Worm (Caenorhabditis elegans) whole organism, L1 larva: Measurements from ENCODE around the gene unc-45.

Experiments
- C04F5.9 ChIP-seq: sonication (generic microtip); optimal IDR thresholded peaks from 2 replicates; lab custom pipeline; 2016; ENCODE audit warnings: missing genetic modification characterization, missing compliant biosample characterization
- C16A3.4 ChIP-seq: fragments of 150-350 bp; optimal IDR thresholded peaks from 2 replicates; lab custom pipeline; 2014; ENCODE audit warnings: missing biosample characterization, missing genetic modification characterization
- C34B4.2 ChIP-seq: sonication (generic microtip); optimal IDR thresholded peaks from 2 replicates; lab custom pipeline; 2017; ENCODE audit warnings: mild to moderate bottlenecking, missing genetic modification characterization, missing compliant biosample characterization
- F16B12.6 ChIP-seq: fragments of 150-350 bp; optimal IDR thresholded peaks from 2 replicates; lab custom pipeline; 2014; ENCODE audit warnings: missing biosample characterization, missing genetic modification characterization
- alr-1 ChIP-seq: fragments of 200-800 bp; sonication (Bioruptor generic); optimal IDR thresholded peaks from 2 replicates; lab custom pipeline; 2018; ENCODE audit warnings: borderline replicate concordance, mild to moderate bottlenecking, missing genetic modification characterization, missing compliant biosample characterization
- aly-2 ChIP-seq: fragments of 150-350 bp; optimal IDR thresholded peaks from 2 replicates; lab custom pipeline; 2014; ENCODE audit warnings: missing biosample characterization, missing genetic modification characterization
- blmp-1 ChIP-seq: fragments of 150-350 bp; optimal IDR thresholded peaks from 2 replicates; lab custom pipeline; 2014; ENCODE audit warnings: missing biosample characterization, missing genetic modification characterization
- ceh-63 ChIP-seq: fragments of 200-800 bp; sonication (Bioruptor generic); optimal IDR thresholded peaks from 2 replicates; lab custom pipeline; 2018; ENCODE audit warnings: mild to moderate bottlenecking, missing genetic modification characterization, missing compliant biosample characterization
- ceh-8 ChIP-seq: fragments of 200-800 bp; sonication (Bioruptor generic); optimal IDR thresholded peaks from 2 replicates; lab custom pipeline; 2018; ENCODE audit warnings: mild to moderate bottlenecking, missing genetic modification characterization, moderate library complexity, missing compliant biosample characterization
- ces-1 ChIP-seq: fragments of 150-350 bp; optimal IDR thresholded peaks from 2 replicates; lab custom pipeline; 2014; ENCODE audit warnings: missing biosample characterization, missing genetic modification reagents, missing genetic modification characterization
- dsc-1 ChIP-seq: sonication (generic microtip); optimal IDR thresholded peaks from 2 replicates; lab custom pipeline; 2016; ENCODE audit warnings: mild to moderate bottlenecking, missing genetic modification characterization, missing compliant biosample characterization
- efl-1 ChIP-seq, 4 experiments: fragments of 150-350 bp; optimal IDR thresholded peaks in 3 of 4; peaks in 1 of 4; 1 replicate in 1 of 4; 2 replicates in 3 of 4; lab custom pipeline; 2014; ENCODE audit warnings: missing biosample characterization in 2 of 4, missing genetic modification characterization in 2 of 4, missing genetic modification reagents in 2 of 4
- egl-13 ChIP-seq: sonication (generic microtip); optimal IDR thresholded peaks from 2 replicates; lab custom pipeline; 2016; ENCODE audit warnings: missing genotype, missing genetic modification reagents, missing genetic modification characterization, missing compliant biosample characterization
- elt-2 ChIP-seq: sonication (generic microtip); optimal IDR thresholded peaks from 2 replicates; lab custom pipeline; 2016; ENCODE audit warnings: missing genetic modification characterization, mild to moderate bottlenecking, inconsistent platforms, missing compliant biosample characterization, missing genetic modification reagents
- ets-5 ChIP-seq: fragments of 200-800 bp; sonication (Bioruptor generic); IDR thresholded peaks from 2 replicates; pipeline ENCODE4 v1.3.6; 2022; ENCODE audit warnings: missing genetic modification characterization, missing compliant biosample characterization
- fkh-4 ChIP-seq: sonication (generic microtip); optimal IDR thresholded peaks from 2 replicates; lab custom pipeline; 2016; ENCODE audit warnings: missing compliant biosample characterization, missing genetic modification characterization, borderline replicate concordance
- fos-1 ChIP-seq: fragments of 150-350 bp; optimal IDR thresholded peaks from 2 replicates; lab custom pipeline; 2014; ENCODE audit warnings: missing biosample characterization, missing genetic modification characterization
- hlh-17 ChIP-seq: fragments of 200-800 bp; sonication (Bioruptor generic); optimal IDR thresholded peaks from 2 replicates; lab custom pipeline; 2018; ENCODE audit warnings: missing genetic modification characterization, mild to moderate bottlenecking, missing compliant biosample characterization, moderate library complexity, borderline replicate concordance
- isw-1 ChIP-seq: fragments of 200-800 bp; sonication (Bioruptor generic); IDR thresholded peaks from 2 replicates; pipeline ENCODE4 v1.3.6; 2022; ENCODE audit warnings: missing genetic modification characterization, missing compliant biosample characterization
- jun-1 ChIP-seq: fragments of 150-350 bp; optimal IDR thresholded peaks from 2 replicates; lab custom pipeline; 2014; ENCODE audit warnings: missing biosample characterization, missing genetic modification reagents, missing genetic modification characterization
- lin-35 ChIP-seq, 2 experiments: fragments of 150-350 bp; optimal IDR thresholded peaks; 2 replicates each; lab custom pipeline; 2014; ENCODE audit warnings: missing biosample characterization in 2 of 2, missing genetic modification characterization in 2 of 2, missing genetic modification reagents in 2 of 2
- lir-3 ChIP-seq: sonication (generic microtip); optimal IDR thresholded peaks from 2 replicates; lab custom pipeline; 2016; ENCODE audit warnings: mild to moderate bottlenecking, missing genetic modification characterization, moderate library complexity, missing compliant biosample characterization; ENCODE audit not compliant: poor library complexity
- lsy-2 ChIP-seq, 2 experiments: fragments of 150-350 bp; optimal IDR thresholded peaks; 2 replicates each; lab custom pipeline; 2014; ENCODE audit warnings: missing biosample characterization in 2 of 2, missing genetic modification characterization in 2 of 2
- nhr-11 ChIP-seq: fragments of 150-350 bp; optimal IDR thresholded peaks from 2 replicates; lab custom pipeline; 2014; ENCODE audit warnings: missing biosample characterization, missing genetic modification characterization
- nhr-20 ChIP-seq: sonication (generic microtip); optimal IDR thresholded peaks from 2 replicates; lab custom pipeline; 2016; ENCODE audit warnings: mild to moderate bottlenecking, missing genetic modification characterization, missing compliant biosample characterization
- nhr-28 ChIP-seq: fragments of 150-350 bp; optimal IDR thresholded peaks from 2 replicates; lab custom pipeline; 2014; ENCODE audit warnings: missing biosample characterization, missing genetic modification characterization
- nhr-47 ChIP-seq: sonication (generic microtip); optimal IDR thresholded peaks from 2 replicates; lab custom pipeline; 2016; ENCODE audit warnings: mild to moderate bottlenecking, missing genetic modification characterization, moderate library complexity, missing compliant biosample characterization
- nhr-71 ChIP-seq: sonication (generic microtip); optimal IDR thresholded peaks from 2 replicates; lab custom pipeline; 2016; ENCODE audit warnings: mild to moderate bottlenecking, missing genetic modification characterization, moderate library complexity, missing compliant biosample characterization
- nhr-77 ChIP-seq: fragments of 150-350 bp; optimal IDR thresholded peaks from 2 replicates; lab custom pipeline; 2014; ENCODE audit warnings: missing biosample characterization, missing genetic modification characterization
- nhr-85 ChIP-seq: sonication (generic microtip); peaks from one replicate; lab custom pipeline; 2016; ENCODE audit warnings: missing genetic modification characterization, inconsistent platforms, missing compliant biosample characterization
- nhr-90 ChIP-seq: sonication (generic microtip); optimal IDR thresholded peaks from 2 replicates; lab custom pipeline; 2016; ENCODE audit warnings: mild to moderate bottlenecking, missing genetic modification characterization, missing compliant biosample characterization; ENCODE audit not compliant: poor library complexity
- pag-3 ChIP-seq: sonication (generic microtip); optimal IDR thresholded peaks from 2 replicates; lab custom pipeline; 2017; ENCODE audit warnings: missing genetic modification characterization, mild to moderate bottlenecking, missing compliant biosample characterization, antibody characterized with exemption, borderline replicate concordance; ENCODE audit not compliant: insufficient read depth
- pax-3 ChIP-seq: fragments of 200-800 bp; sonication (Bioruptor generic); optimal IDR thresholded peaks from 2 replicates; lab custom pipeline; 2018; ENCODE audit warnings: mild to moderate bottlenecking, missing genetic modification characterization, moderate library complexity, missing compliant biosample characterization
- rnt-1 ChIP-seq: sonication (generic microtip); optimal IDR thresholded peaks from 2 replicates; lab custom pipeline; 2016; ENCODE audit warnings: mild to moderate bottlenecking, missing genetic modification characterization, moderate library complexity, missing compliant biosample characterization
- skn-1 ChIP-seq: fragments of 150-350 bp; optimal IDR thresholded peaks from 2 replicates; lab custom pipeline; 2014; ENCODE audit warnings: missing biosample characterization, missing genetic modification characterization
- snu-23 ChIP-seq: sonication (generic microtip); optimal IDR thresholded peaks from 2 replicates; lab custom pipeline; 2016; ENCODE audit warnings: missing genetic modification characterization, missing compliant biosample characterization
- sptf-1 ChIP-seq: fragments of 150-350 bp; optimal IDR thresholded peaks from 2 replicates; lab custom pipeline; 2014; ENCODE audit warnings: missing biosample characterization, missing genetic modification characterization
- swsn-7 ChIP-seq: sonication (generic microtip); optimal IDR thresholded peaks from 2 replicates; lab custom pipeline; 2016; ENCODE audit warnings: missing genetic modification characterization, missing compliant biosample characterization
- tbx-2 ChIP-seq: sonication (generic microtip); optimal IDR thresholded peaks from 2 replicates; lab custom pipeline; 2016; ENCODE audit warnings: missing genetic modification characterization, missing compliant biosample characterization
- tlp-1 ChIP-seq: fragments of 150-350 bp; optimal IDR thresholded peaks from 2 replicates; lab custom pipeline; 2014; ENCODE audit warnings: missing biosample characterization, missing genetic modification characterization
- unc-130 ChIP-seq: fragments of 150-350 bp; optimal IDR thresholded peaks from 2 replicates; lab custom pipeline; 2017; ENCODE audit warnings: missing biosample characterization, missing genetic modification characterization, inconsistent platforms
- unc-86 ChIP-seq: sonication (generic microtip); optimal IDR thresholded peaks from 2 replicates; lab custom pipeline; 2016; ENCODE audit warnings: missing genetic modification characterization, missing compliant biosample characterization
- vab-15 ChIP-seq: sonication (generic microtip); optimal IDR thresholded peaks from 2 replicates; lab custom pipeline; 2017; ENCODE audit warnings: missing genotype, mild to moderate bottlenecking, missing genetic modification characterization, missing compliant biosample characterization
- xbp-1 ChIP-seq: sonication (generic microtip); optimal IDR thresholded peaks from 2 replicates; lab custom pipeline; 2016; ENCODE audit warnings: missing genetic modification characterization, missing compliant biosample characterization
- ztf-11 ChIP-seq, 2 experiments: sonication (generic microtip); optimal IDR thresholded peaks; 2 replicates each; lab custom pipeline; 2016 to 2017; ENCODE audit warnings: missing genetic modification characterization in 2 of 2, missing biosample characterization in 1 of 2, missing compliant biosample characterization in 1 of 2
- ztf-4 ChIP-seq: fragments of 150-350 bp; optimal IDR thresholded peaks from 2 replicates; lab custom pipeline; 2014; ENCODE audit warnings: missing biosample characterization, missing genetic modification characterization

unc-45 gene

DNA sequence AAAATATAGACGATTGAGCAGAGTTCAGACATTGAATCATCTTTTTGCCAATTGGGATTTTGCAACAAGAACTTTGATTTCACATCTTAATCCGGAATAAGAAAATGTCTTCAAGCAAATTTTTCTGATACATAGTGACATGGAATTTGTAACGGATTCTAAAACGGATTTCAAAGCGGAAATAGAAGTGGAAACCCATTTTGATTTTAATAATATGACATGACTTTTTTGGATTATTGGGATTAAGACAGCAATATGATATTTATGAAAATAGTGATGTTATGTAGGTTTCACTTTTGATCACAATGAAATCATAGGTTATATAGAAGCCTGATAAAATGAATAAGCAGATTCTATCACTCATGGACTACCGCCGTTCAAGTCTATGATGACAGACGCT lies 40.8 kb downstream of the unc-45 start:
- TF ChIP-seq pax-3 (peak; percentile 22), ztf-4 (no peak), dsc-1 (peak; percentile 68)

DNA sequence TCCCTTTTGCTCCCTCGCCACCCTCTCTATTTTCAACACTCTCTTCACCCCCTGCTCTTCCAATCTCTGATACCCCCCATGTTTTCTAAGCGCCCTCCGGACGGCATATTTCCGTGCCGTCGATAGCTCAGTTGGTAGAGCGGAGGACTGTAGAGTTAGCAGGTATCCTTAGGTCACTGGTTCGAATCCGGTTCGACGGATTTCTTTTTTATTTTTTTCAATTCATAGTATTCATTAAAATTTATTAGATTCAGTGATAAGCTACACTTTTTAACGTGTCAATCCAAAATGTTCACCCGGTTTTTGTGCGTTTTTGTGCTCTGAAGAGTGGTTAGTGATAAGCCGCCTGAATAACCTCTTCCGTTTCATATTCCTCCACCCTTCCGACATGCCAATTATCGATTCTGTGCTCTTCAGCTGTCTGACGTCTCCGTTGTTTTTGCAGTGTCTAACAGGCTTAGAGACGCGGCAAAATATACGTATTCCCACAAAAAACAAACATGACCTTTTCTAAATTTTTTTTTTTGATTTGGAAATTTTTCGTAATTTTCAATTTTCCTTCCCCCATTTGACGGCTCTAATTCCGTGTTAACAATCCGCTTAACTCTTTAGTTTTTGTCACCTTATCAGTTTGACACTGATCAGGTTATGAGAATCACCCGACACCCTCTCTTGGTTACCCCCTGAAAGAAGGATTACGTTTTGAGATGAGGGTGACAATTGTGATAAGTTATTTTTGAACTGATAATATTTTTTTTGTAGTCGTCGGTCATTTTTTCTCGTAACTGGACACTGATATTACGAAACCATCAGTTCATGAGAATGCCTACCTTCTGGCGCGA lies 44.1 kb downstream of the unc-45 start:
- TF ChIP-seq nhr-47 (peak; percentile 75), ets-5 (no peak), ztf-11 (tag; optimal IDR thresholded peaks at IDR 0.05; lab: Kevin White, UChicago) (peak in 1 of 2 experiments; percentile 5), egl-13 (tag; lab: Kevin White, UChicago) (peak; percentile 56), alr-1 (tag; lab: Kevin White, UChicago) (no peak), fos-1 (tag; lab: Kevin White, UChicago) (peak; percentile 8), unc-86 (tag; lab: Kevin White, UChicago) (peak; percentile 46), dsc-1 (peak; percentile 76), rnt-1 (tag; lab: Kevin White, UChicago) (no peak), nhr-85 (tag; lab: Kevin White, UChicago) (peak; percentile 79), fkh-4 (tag; lab: Kevin White, UChicago) (peak; percentile 23), C34B4.2 (no peak), ceh-8 (GFP tag; lab: Kevin White, UChicago) (no peak), pag-3 (tag; lab: Kevin White, UChicago) (no peak), efl-1 (optimal IDR thresholded peaks at IDR 0.05; lab: Kevin White, UChicago) (peak; percentile 14 to 16), efl-1 (GFP tag; optimal IDR thresholded peaks at IDR 0.05 in 1 of 2; lab: Kevin White, UChicago) (peak in 1 of 2 experiments; percentile 92), nhr-11 (tag; lab: Kevin White, UChicago) (no peak), xbp-1 (peak; percentile 37), lin-35 (GFP tag; optimal IDR thresholded peaks at IDR 0.05; lab: Kevin White, UChicago) (peak; percentile 2 to 32), elt-2 (tag; lab: Kevin White, UChicago) (peak; percentile 85), ceh-63 (GFP tag; lab: Kevin White, UChicago) (no peak), blmp-1 (tag; lab: Kevin White, UChicago) (no peak), hlh-17 (GFP tag; lab: Kevin White, UChicago) (no peak), F16B12.6 (tag; lab: Kevin White, UChicago) (no peak), unc-130 (tag; lab: Kevin White, UChicago) (peak; percentile 6), ces-1 (no peak), vab-15 (no peak), nhr-71 (tag; lab: Kevin White, UChicago) (peak; percentile 62), C16A3.4 (no peak), swsn-7 (tag; lab: Kevin White, UChicago) (peak; percentile 59), tlp-1 (tag; lab: Kevin White, UChicago) (no peak), snu-23 (GFP tag; lab: Kevin White, UChicago) (peak; percentile 66), nhr-77 (no peak), nhr-20 (tag; lab: Kevin White, UChicago) (peak; percentile 58), C04F5.9 (peak; percentile 11), nhr-90 (tag; lab: Kevin White, UChicago) (peak; percentile 53), lir-3 (tag; lab: Kevin White, UChicago) (peak; percentile 25), aly-2 (tag; lab: Kevin White, UChicago) (peak; percentile 34), sptf-1 (no peak), skn-1 (tag; lab: Kevin White, UChicago) (peak; percentile 31), pax-3 (peak; percentile 14), tbx-2 (tag; lab: Kevin White, UChicago) (peak; percentile 39), jun-1 (tag; lab: Kevin White, UChicago) (no peak), isw-1 (GFP tag; lab: Robert Waterston, UW) (no peak), nhr-28 (tag; lab: Kevin White, UChicago) (no peak), lsy-2 (tag; optimal IDR thresholded peaks at IDR 0.05; lab: Kevin White, UChicago) (peak; percentile 32 to 57)
- TF ChIP-seq, all 84 proteins: peak for 25
